Worm (Caenorhabditis elegans) whole organism, midembryonic: ENCODE measurements around the gene C23H3.9.

Experiments
- T22C8.4 ChIP-seq: fragments of 200-800 bp; sonication (Bioruptor generic); IDR thresholded peaks from 2 replicates; pipeline ENCODE4 v1.3.6; 2022; ENCODE audit warnings: missing genetic modification characterization, missing compliant biosample characterization
- cog-1 ChIP-seq: sonication (generic microtip); optimal IDR thresholded peaks from 2 replicates; lab custom pipeline; 2016; ENCODE audit warnings: missing genetic modification characterization, missing compliant biosample characterization
- flt-1 ChIP-seq: fragments of 200-800 bp; sonication (Bioruptor generic); IDR thresholded peaks from 2 replicates; pipeline ENCODE4 v1.3.6; 2022; ENCODE audit warnings: missing genetic modification characterization, missing compliant biosample characterization
- klf-2 ChIP-seq: fragments of 200-800 bp; sonication (Bioruptor generic); conservative IDR thresholded peaks from 2 replicates; pipeline ENCODE4 v1.3.6; 2022; ENCODE audit warnings: missing genetic modification reagents, missing genetic modification characterization, missing compliant biosample characterization
- med-1 ChIP-seq: sonication (generic microtip); optimal IDR thresholded peaks from 2 replicates; lab custom pipeline; 2017; ENCODE audit warnings: missing genetic modification characterization, mild to moderate bottlenecking, missing compliant biosample characterization, antibody characterized with exemption, missing genetic modification reagents; ENCODE audit not compliant: insufficient read depth
- ref-1 ChIP-seq: fragments of 200-800 bp; sonication (Bioruptor generic); conservative IDR thresholded peaks from 2 replicates; pipeline ENCODE4 v1.3.6; 2022; ENCODE audit warnings: missing genetic modification reagents, missing genetic modification characterization, missing compliant biosample characterization
- tab-1 ChIP-seq: fragments of 200-800 bp; sonication (Bioruptor generic); IDR thresholded peaks from 2 replicates; pipeline ENCODE4 v1.3.6; 2022; ENCODE audit warnings: missing genetic modification characterization, missing compliant biosample characterization
- ztf-23 ChIP-seq: fragments of 200-800 bp; sonication (Bioruptor generic); IDR thresholded peaks from 2 replicates; pipeline ENCODE4 v1.3.6; 2022; ENCODE audit warnings: missing genetic modification reagents, missing genetic modification characterization, missing compliant biosample characterization
- ztf-29 ChIP-seq: fragments of 200-800 bp; sonication (Bioruptor generic); IDR thresholded peaks from 2 replicates; pipeline ENCODE4 v1.3.6; 2022; ENCODE audit warnings: missing genetic modification reagents, missing genetic modification characterization, missing compliant biosample characterization

- TF ChIP-seq tab-1 (GFP tag; lab: Robert Waterston, UW) (no peak), T22C8.4 (GFP tag; lab: Robert Waterston, UW) (no peak), flt-1 (GFP tag; lab: Robert Waterston, UW) (no peak), med-1 (no peak), ztf-23 (GFP tag; lab: Robert Waterston, UW) (no peak), ztf-29 (GFP tag; lab: Robert Waterston, UW) (no peak), klf-2 (GFP tag; lab: Robert Waterston, UW) (no peak), cog-1 (no peak), ref-1 (no peak)
These were observed 43.4 kb upstream of the C23H3.9 start for ce11 chrII:122494-122893.
